Fruit fly (Drosophila melanogaster) whole organism, wandering third instar larva: ENCODE data around the gene aqz.

ENCODE experiments used
- Abd-B ChIP-seq: fragments of >200 bp; optimal IDR thresholded peaks from 2 replicates; lab custom pipeline; 2017; ENCODE audit warnings: missing biosample characterization, missing genetic modification characterization
- Dfd ChIP-seq: fragments of >200 bp; optimal IDR thresholded peaks from 2 replicates; lab custom pipeline; 2017; ENCODE audit warnings: missing biosample characterization, missing genetic modification characterization
- GATAd ChIP-seq: sonication (Bioruptor generic); optimal IDR thresholded peaks from 2 replicates; lab custom pipeline; 2016; ENCODE audit warnings: missing biosample characterization, missing genetic modification characterization
- HLH106 ChIP-seq: fragments of 200-800 bp; optimal IDR thresholded peaks from 3 replicates; lab custom pipeline; 2019; ENCODE audit warnings: missing biosample characterization, mild to moderate bottlenecking, missing genetic modification characterization, moderate library complexity
- dl ChIP-seq, 2 experiments: fragments of 175-275, 200-275 bp in 1 of 2; fragments of 200-275 bp in 1 of 2; sonication (Bioruptor generic); optimal IDR thresholded peaks; lab custom pipeline; 2018; ENCODE audit warnings: mild to moderate bottlenecking in 2 of 2, missing biosample characterization in 2 of 2, missing genetic modification characterization in 2 of 2, moderate library complexity in 2 of 2; ENCODE audit not compliant: partially characterized antibody in 2 of 2, insufficient read depth in 1 of 2
- fru ChIP-seq: fragments of 200-800 bp; sonication (Bioruptor generic); optimal IDR thresholded peaks from 3 replicates; lab custom pipeline; 2016; ENCODE audit warnings: missing biosample characterization, mild to moderate bottlenecking, missing genetic modification characterization
- h ChIP-seq: fragments of 200-800 bp; sonication (Bioruptor generic); optimal IDR thresholded peaks from 3 replicates; lab custom pipeline; 2016; ENCODE audit warnings: missing biosample characterization, mild to moderate bottlenecking, missing genetic modification characterization
- psq ChIP-seq: fragments of 200-800 bp; sonication (Bioruptor generic); optimal IDR thresholded peaks from 3 replicates; lab custom pipeline; 2017; ENCODE audit warnings: missing biosample characterization, mild to moderate bottlenecking, missing genetic modification characterization, moderate library complexity
- rgr ChIP-seq: fragments of 200-800 bp; sonication (Bioruptor generic); optimal IDR thresholded peaks from 3 replicates; lab custom pipeline; 2016; ENCODE audit warnings: missing biosample characterization, mild to moderate bottlenecking, missing genetic modification characterization
- tai ChIP-seq: sonication (Bioruptor generic); optimal IDR thresholded peaks from 2 replicates; lab custom pipeline; 2016; ENCODE audit warnings: missing biosample characterization, missing genetic modification characterization
- usp ChIP-seq: fragments of >200 bp; optimal IDR thresholded peaks from 2 replicates; lab custom pipeline; 2017; ENCODE audit warnings: missing biosample characterization, missing genetic modification characterization

dm6 chr3R:8798332-8798731 lies 22.1 kb downstream of the aqz start:
- no peak for TF ChIP-seq usp (GFP tag; lab: Kevin White, UChicago)
- no peak for TF ChIP-seq Abd-B
- no peak for TF ChIP-seq rgr (GFP tag; lab: Kevin White, UChicago)
- no peak for TF ChIP-seq HLH106 (tag; lab: Kevin White, UChicago)
- no peak for TF ChIP-seq tai
- no peak for TF ChIP-seq GATAd (GFP tag; lab: Kevin White, UChicago)
- TF ChIP-seq psq (GFP tag; lab: Kevin White, UChicago) = no peak
- TF ChIP-seq dl (GFP tag; optimal IDR thresholded peaks at IDR 0.05; lab: Kevin White, UChicago; ENCODE audit: insufficient read depth in 1 of 2, partially characterized antibody in 2 of 2) = no peak
- no peak for TF ChIP-seq Dfd
- TF ChIP-seq h (GFP tag; lab: Kevin White, UChicago) = no peak
- TF ChIP-seq fru = no peak
